Fruit fly (Drosophila melanogaster) whole organism, wandering third instar larva: Measurements from ENCODE around the gene Glut1.

Experiments used
- Abd-B ChIP-seq: fragments of >200 bp; optimal IDR thresholded peaks from 2 replicates; lab custom pipeline; 2017; ENCODE audit warnings: missing biosample characterization, missing genetic modification characterization
- CG9705 ChIP-seq: fragments of 200-800 bp; sonication (Bioruptor generic); optimal IDR thresholded peaks from 2 replicates; lab custom pipeline; 2018; ENCODE audit warnings: missing biosample characterization, mild to moderate bottlenecking, missing genetic modification characterization
- Dfd ChIP-seq: fragments of >200 bp; optimal IDR thresholded peaks from 2 replicates; lab custom pipeline; 2017; ENCODE audit warnings: missing biosample characterization, missing genetic modification characterization
- Dif ChIP-seq: fragments of 200-275, 200-300 bp; sonication (Bioruptor generic); optimal IDR thresholded peaks from 2 replicates; lab custom pipeline; 2018; ENCODE audit warnings: missing biosample characterization, missing genetic modification characterization; ENCODE audit not compliant: partially characterized antibody
- HLH106 ChIP-seq: fragments of 200-800 bp; optimal IDR thresholded peaks from 3 replicates; lab custom pipeline; 2019; ENCODE audit warnings: missing biosample characterization, mild to moderate bottlenecking, missing genetic modification characterization, moderate library complexity
- Hnf4 ChIP-seq: fragments of 200-800 bp; sonication (Bioruptor generic); optimal IDR thresholded peaks from 2 replicates; lab custom pipeline; 2016; ENCODE audit warnings: missing biosample characterization, mild to moderate bottlenecking, missing genetic modification characterization
- Hr78 ChIP-seq: fragments of >200 bp; optimal IDR thresholded peaks from 2 replicates; lab custom pipeline; 2017; ENCODE audit warnings: missing biosample characterization, missing genetic modification characterization
- Hr83 ChIP-seq: fragments of 200-300 bp; sonication (Bioruptor generic); optimal IDR thresholded peaks from 2 replicates; lab custom pipeline; 2016; ENCODE audit warnings: missing biosample characterization, mild to moderate bottlenecking, missing genetic modification characterization, moderate library complexity; ENCODE audit not compliant: poor library complexity, severe bottlenecking
- Mio ChIP-seq: sonication (Bioruptor generic); optimal IDR thresholded peaks from 2 replicates; lab custom pipeline; 2016; ENCODE audit warnings: missing biosample characterization, missing genetic modification characterization
- Myc ChIP-seq: fragments of >200 bp; optimal IDR thresholded peaks from 2 replicates; lab custom pipeline; 2017
- N ChIP-seq: fragments of >200 bp; optimal IDR thresholded peaks from 2 replicates; lab custom pipeline; 2018; ENCODE audit warnings: missing biosample characterization, missing external identifiers, missing genetic modification characterization
- OdsH ChIP-seq: fragments of 200-800 bp; sonication (Bioruptor generic); optimal IDR thresholded peaks from 2 replicates; lab custom pipeline; 2016; ENCODE audit warnings: missing biosample characterization, mild to moderate bottlenecking, missing genetic modification characterization
- Rel ChIP-seq, 2 experiments: fragments of 200-800 bp; sonication (Bioruptor generic) in 1 of 2; optimal IDR thresholded peaks; 2 replicates in 1 of 2; 3 replicates in 1 of 2; lab custom pipeline; 2016 to 2019; ENCODE audit warnings: mild to moderate bottlenecking in 2 of 2, missing biosample characterization in 2 of 2, missing genetic modification characterization in 2 of 2, moderate library complexity in 1 of 2
- Vsx2 ChIP-seq: fragments of 200-300, 225-300 bp; sonication (Bioruptor generic); optimal IDR thresholded peaks from 2 replicates; lab custom pipeline; 2018; ENCODE audit warnings: missing biosample characterization, missing genetic modification characterization; ENCODE audit not compliant: partially characterized antibody
- brk ChIP-seq: fragments of 200-800 bp; sonication (Bioruptor generic); optimal IDR thresholded peaks from 2 replicates; lab custom pipeline; 2016; ENCODE audit warnings: missing biosample characterization, mild to moderate bottlenecking, missing genetic modification characterization
- dl ChIP-seq, 2 experiments: fragments of 175-275, 200-275 bp in 1 of 2; fragments of 200-275 bp in 1 of 2; sonication (Bioruptor generic); optimal IDR thresholded peaks; lab custom pipeline; 2018; ENCODE audit warnings: mild to moderate bottlenecking in 2 of 2, missing biosample characterization in 2 of 2, missing genetic modification characterization in 2 of 2, moderate library complexity in 2 of 2; ENCODE audit not compliant: partially characterized antibody in 2 of 2, insufficient read depth in 1 of 2
- foxo ChIP-seq, 2 experiments: fragments of 200-800 bp; sonication (Bioruptor generic); optimal IDR thresholded peaks; 2 replicates in 1 of 2; 3 replicates in 1 of 2; lab custom pipeline; 2016 to 2017; ENCODE audit warnings: missing biosample characterization in 2 of 2, missing genetic modification characterization in 2 of 2
- fru ChIP-seq: fragments of 200-800 bp; sonication (Bioruptor generic); optimal IDR thresholded peaks from 3 replicates; lab custom pipeline; 2016; ENCODE audit warnings: missing biosample characterization, mild to moderate bottlenecking, missing genetic modification characterization
- h ChIP-seq: fragments of 200-800 bp; sonication (Bioruptor generic); optimal IDR thresholded peaks from 3 replicates; lab custom pipeline; 2016; ENCODE audit warnings: missing biosample characterization, mild to moderate bottlenecking, missing genetic modification characterization
- jim ChIP-seq: fragments of 175-275, 200-325 bp; sonication (Bioruptor generic); optimal IDR thresholded peaks from 2 replicates; lab custom pipeline; 2016; ENCODE audit warnings: missing biosample characterization, mild to moderate bottlenecking, missing genetic modification characterization
- pan ChIP-seq: fragments of >200 bp; optimal IDR thresholded peaks from 2 replicates; lab custom pipeline; 2017
- psq ChIP-seq: fragments of 200-800 bp; sonication (Bioruptor generic); optimal IDR thresholded peaks from 3 replicates; lab custom pipeline; 2017; ENCODE audit warnings: missing biosample characterization, mild to moderate bottlenecking, missing genetic modification characterization, moderate library complexity
- rgr ChIP-seq: fragments of 200-800 bp; sonication (Bioruptor generic); optimal IDR thresholded peaks from 3 replicates; lab custom pipeline; 2016; ENCODE audit warnings: missing biosample characterization, mild to moderate bottlenecking, missing genetic modification characterization
- tai ChIP-seq: sonication (Bioruptor generic); optimal IDR thresholded peaks from 2 replicates; lab custom pipeline; 2016; ENCODE audit warnings: missing biosample characterization, missing genetic modification characterization
- usp ChIP-seq: fragments of >200 bp; optimal IDR thresholded peaks from 2 replicates; lab custom pipeline; 2017; ENCODE audit warnings: missing biosample characterization, missing genetic modification characterization
- woc ChIP-seq: sonication (Bioruptor generic); optimal IDR thresholded peaks from 2 replicates; lab custom pipeline; 2016; ENCODE audit warnings: missing biosample characterization, mild to moderate bottlenecking, missing genetic modification characterization

Glut1 gene

DNA sequence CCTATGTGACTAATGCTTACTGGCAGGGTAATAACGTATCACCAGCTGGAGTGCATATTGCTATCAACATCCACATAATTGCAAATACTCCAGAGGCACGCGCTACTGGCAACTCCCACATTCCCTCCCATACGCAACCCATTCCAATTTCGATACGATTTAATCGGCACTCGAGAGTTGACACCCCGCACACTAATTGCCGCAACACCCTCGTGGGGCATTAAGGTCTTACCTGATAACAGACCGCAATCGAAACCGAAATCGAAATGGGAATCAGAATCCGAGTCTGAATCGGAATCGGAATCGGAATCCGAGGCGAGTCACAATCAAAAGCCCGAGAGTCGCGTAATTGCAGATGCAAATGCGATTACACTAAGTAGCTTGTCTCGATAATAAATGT is 44.7 kb downstream of the Glut1 start:
- TF ChIP-seq h (GFP tag; lab: Kevin White, UChicago) (peak; percentile 70), Rel (GFP tag; optimal IDR thresholded peaks at IDR 0.05; lab: Kevin White, UChicago) (no peak), Rel (tag; optimal IDR thresholded peaks at IDR 0.05; lab: Kevin White, UChicago) (peak; percentile 46), brk (GFP tag; lab: Kevin White, UChicago) (no peak)

DNA sequence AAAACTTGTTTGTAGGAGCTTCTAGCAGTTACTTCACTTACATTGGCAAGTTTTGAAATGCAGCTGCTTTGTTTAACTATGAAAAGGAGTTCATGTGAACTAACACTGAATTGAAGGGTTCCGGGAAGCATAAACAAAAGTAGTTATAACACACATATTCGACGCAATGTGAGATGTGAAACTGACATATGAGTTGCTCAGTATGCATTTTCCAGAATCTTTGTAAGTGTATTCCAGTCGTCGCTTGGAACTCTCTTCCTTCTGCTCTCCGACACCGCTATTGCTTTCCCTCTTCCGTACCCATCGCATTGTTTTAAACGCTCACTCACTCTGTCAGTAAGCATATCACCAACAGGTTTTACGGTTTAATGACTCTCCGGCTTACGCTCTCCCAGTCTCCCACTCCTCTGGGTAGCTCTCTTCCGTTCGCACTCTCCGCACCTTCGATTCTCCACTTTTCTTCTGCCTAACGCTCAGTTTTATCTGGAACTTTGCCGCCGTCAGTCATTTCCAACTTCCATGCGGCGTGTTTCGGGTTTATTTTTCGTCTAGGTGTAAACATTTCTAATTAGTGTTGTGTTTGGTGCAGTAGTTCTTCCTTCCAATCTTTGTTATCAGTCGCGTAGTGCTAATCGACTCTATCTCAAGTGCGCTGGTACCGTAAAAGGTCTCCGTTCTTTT is 45.5 kb downstream of the Glut1 start:
- TF ChIP-seq Mio (GFP tag; lab: Kevin White, UChicago) (no peak), Dif (peak; percentile 88), foxo (GFP tag; optimal IDR thresholded peaks at IDR 0.05; lab: Kevin White, UChicago) (peak in 1 of 2 experiments; percentile 11), rgr (peak; percentile 7), Hr78 (GFP tag; lab: Kevin White, UChicago) (no peak), dl (GFP tag; optimal IDR thresholded peaks at IDR 0.05; lab: Kevin White, UChicago; ENCODE audit: insufficient read depth in 1 of 2, partially characterized antibody in 2 of 2) (peak; percentile 49 to 73), fru (GFP tag; lab: Kevin White, UChicago) (peak; percentile 18), h (GFP tag; lab: Kevin White, UChicago) (peak; percentile 6), Vsx2 (GFP tag; lab: Kevin White, UChicago) (peak; percentile 50), Myc (no peak), woc (GFP tag; lab: Kevin White, UChicago) (peak; percentile 47)
- TF ChIP-seq, all 38 proteins: peak for 8

DNA sequence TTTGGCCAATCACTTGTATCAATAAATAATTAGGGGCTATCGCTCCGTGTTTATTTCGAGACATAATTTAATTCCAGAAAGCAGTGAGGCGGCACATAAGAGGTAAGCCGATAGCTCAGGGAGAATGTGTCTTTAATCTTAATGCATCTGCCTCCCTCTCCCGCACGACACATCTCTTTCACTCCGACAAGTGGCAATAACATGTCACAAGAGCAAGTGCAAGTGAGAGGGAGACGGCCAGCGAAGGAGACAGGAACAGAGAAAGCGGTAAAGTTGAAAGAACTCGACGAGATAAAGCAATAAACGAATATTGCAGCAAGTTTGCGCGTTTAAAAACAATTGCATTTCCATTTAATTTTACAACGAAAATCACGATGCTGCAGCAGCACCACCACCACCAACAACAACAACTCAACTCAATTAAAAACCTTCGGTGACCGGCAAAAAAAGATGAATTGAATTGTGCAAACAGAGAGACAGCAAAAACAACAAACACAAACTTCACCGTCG is 46.0 kb downstream of the Glut1 start:
- no peak for TF ChIP-seq tai (GFP tag; lab: Kevin White, UChicago)
- peak; percentile 9 for TF ChIP-seq Dif
- TF ChIP-seq usp, result no peak

DNA sequence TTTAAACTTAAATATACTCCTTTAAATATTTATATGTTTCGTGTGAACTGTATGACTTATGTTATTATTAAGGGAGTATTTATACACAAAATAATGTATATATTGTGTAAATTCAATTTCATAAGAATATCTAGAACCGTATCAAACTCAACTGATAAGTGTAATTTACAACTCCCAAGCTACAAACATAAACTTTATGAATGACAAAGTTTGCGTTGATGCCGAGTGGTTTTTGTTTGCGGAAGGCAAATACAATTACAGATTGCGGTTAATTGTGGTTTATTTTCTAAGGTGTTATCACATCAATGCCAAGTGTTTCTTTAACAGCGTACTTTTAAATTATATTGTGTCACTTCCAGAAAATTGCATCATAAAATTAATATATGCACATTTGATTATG is 46.7 kb downstream of the Glut1 start:
- TF ChIP-seq pan (lab: Kevin White, UChicago) (no peak), Abd-B (GFP tag; lab: Kevin White, UChicago) (no peak), HLH106 (no peak)

DNA sequence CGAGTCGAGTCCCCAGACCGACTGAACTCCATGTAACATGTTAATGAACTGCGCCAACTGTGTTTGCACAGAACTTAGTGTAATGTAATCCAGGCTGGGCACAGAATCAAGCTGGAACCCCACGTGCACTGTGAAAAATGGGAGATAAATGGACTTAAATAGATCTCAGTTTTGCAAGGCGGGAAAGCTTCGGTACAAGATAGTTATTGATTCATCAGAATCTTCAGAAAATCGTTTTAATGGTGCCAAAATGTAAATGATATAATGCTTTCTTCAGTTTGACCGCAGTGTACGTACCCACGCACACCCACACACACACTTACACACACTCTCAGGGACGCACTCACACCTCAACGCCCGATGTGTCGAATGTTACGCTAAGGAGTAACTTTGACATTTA is 50.1 kb downstream of the Glut1 start:
- TF ChIP-seq foxo (GFP tag; optimal IDR thresholded peaks at IDR 0.05; lab: Kevin White, UChicago) (peak in 1 of 2 experiments; percentile 20), CG9705 (no peak), psq (GFP tag; lab: Kevin White, UChicago) (no peak), fru (GFP tag; lab: Kevin White, UChicago) (no peak)

DNA sequence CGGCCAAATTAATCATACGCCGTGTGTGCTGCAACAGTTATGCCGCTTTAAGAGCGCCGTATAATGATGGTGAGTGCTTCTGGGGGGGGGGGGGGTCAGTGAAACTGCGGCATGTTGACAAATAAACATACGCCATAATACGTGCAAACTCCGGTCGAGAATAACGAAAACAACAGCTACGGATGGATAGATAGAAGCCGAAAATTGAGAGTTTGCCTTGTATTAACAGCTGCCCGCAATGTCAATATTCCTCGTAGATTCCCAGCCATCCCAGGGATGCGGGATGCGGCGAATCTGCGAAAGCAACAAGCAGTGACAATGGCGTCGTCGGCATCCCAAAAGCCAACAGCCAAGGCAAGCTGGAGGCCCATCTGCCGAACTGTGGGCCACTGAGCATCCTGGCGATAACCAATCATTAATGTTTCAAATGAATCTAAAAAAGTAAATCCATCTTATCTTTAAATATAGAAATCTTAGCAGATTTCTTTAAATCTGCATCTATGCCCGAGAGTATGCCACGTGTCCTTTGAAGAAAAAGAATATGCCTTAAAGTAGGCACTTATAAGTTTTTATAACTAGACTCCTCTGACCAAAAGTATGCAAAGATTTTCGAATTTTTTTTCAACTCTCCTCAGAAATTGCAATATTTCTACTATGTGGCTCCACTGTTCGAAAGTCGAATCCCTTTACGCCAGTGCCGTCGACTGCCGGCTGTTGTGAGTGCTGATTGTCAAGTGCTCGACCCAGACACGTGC is 54.1 kb downstream of the Glut1 start:
- TF ChIP-seq N (GFP tag; lab: Kevin White, UChicago), result peak; percentile 87
- peak; percentile 70 for TF ChIP-seq Vsx2 (GFP tag; lab: Kevin White, UChicago)
- TF ChIP-seq h (GFP tag; lab: Kevin White, UChicago), result peak; percentile 70
- peak; percentile 91 for TF ChIP-seq Myc
- TF ChIP-seq Dfd (GFP tag; lab: Kevin White, UChicago), result peak; percentile 78
- no peak for TF ChIP-seq Hnf4 (GFP tag; lab: Kevin White, UChicago)
- TF ChIP-seq woc (GFP tag; lab: Kevin White, UChicago), result no peak
- no peak for TF ChIP-seq Hr78 (GFP tag; lab: Kevin White, UChicago)
- no peak for TF ChIP-seq HLH106
- no peak for TF ChIP-seq Abd-B (GFP tag; lab: Kevin White, UChicago)
- TF ChIP-seq jim (GFP tag; lab: Kevin White, UChicago), result peak; percentile 39
- TF ChIP-seq OdsH (GFP tag; lab: Kevin White, UChicago), result peak; percentile 52
- TF ChIP-seq Hr83 (GFP tag; lab: Kevin White, UChicago), result peak; percentile 95
- peak; percentile 40 for TF ChIP-seq rgr
- no peak for TF ChIP-seq Mio (GFP tag; lab: Kevin White, UChicago)
- TF ChIP-seq Dif, result peak; percentile 20
- TF ChIP-seq, all 38 proteins: peak for 10
